Worm (Caenorhabditis elegans) whole organism, midembryonic: ENCODE measurements around the gene C14C11.7.

Experiments
- flt-1 ChIP-seq: fragments of 200-800 bp; sonication (Bioruptor generic); IDR thresholded peaks from 2 replicates; pipeline ENCODE4 v1.3.6; 2022; ENCODE audit warnings: missing genetic modification characterization, missing compliant biosample characterization
- tab-1 ChIP-seq: fragments of 200-800 bp; sonication (Bioruptor generic); IDR thresholded peaks from 2 replicates; pipeline ENCODE4 v1.3.6; 2022; ENCODE audit warnings: missing genetic modification characterization, missing compliant biosample characterization

ce11 chrV:5660604-5661209 lies 5.2 kb downstream of the C14C11.7 start, which contains the start of the genes mut-14 and C14C11.2:
- TF ChIP-seq tab-1 (GFP tag; lab: Robert Waterston, UW) = no peak
- no peak for TF ChIP-seq flt-1
